Fruit fly (Drosophila melanogaster) whole organism, wandering third instar larva: ENCODE data around the gene Drsl3.
A peak's percentile ranks its signal among the peaks of the same experiment; 100 is the strongest.

ENCODE experiments used
- CrebA ChIP-seq: fragments of 200-800 bp; sonication (Bioruptor generic); optimal IDR thresholded peaks from 2 replicates; lab custom pipeline; 2016; ENCODE audit warnings: missing biosample characterization, mild to moderate bottlenecking, missing genetic modification characterization, borderline replicate concordance
- Dfd ChIP-seq: fragments of >200 bp; optimal IDR thresholded peaks from 2 replicates; lab custom pipeline; 2017; ENCODE audit warnings: missing biosample characterization, missing genetic modification characterization
- Hr78 ChIP-seq: fragments of >200 bp; optimal IDR thresholded peaks from 2 replicates; lab custom pipeline; 2017; ENCODE audit warnings: missing biosample characterization, missing genetic modification characterization
- Hr83 ChIP-seq: fragments of 200-300 bp; sonication (Bioruptor generic); optimal IDR thresholded peaks from 2 replicates; lab custom pipeline; 2016; ENCODE audit warnings: missing biosample characterization, mild to moderate bottlenecking, missing genetic modification characterization, moderate library complexity; ENCODE audit not compliant: poor library complexity, severe bottlenecking
- Jra ChIP-seq: sonication (Bioruptor generic); optimal IDR thresholded peaks from 2 replicates; lab custom pipeline; 2016; ENCODE audit warnings: missing biosample characterization, missing genetic modification characterization
- Mio ChIP-seq: sonication (Bioruptor generic); optimal IDR thresholded peaks from 2 replicates; lab custom pipeline; 2016; ENCODE audit warnings: missing biosample characterization, missing genetic modification characterization
- Vsx2 ChIP-seq: fragments of 200-300, 225-300 bp; sonication (Bioruptor generic); optimal IDR thresholded peaks from 2 replicates; lab custom pipeline; 2018; ENCODE audit warnings: missing biosample characterization, missing genetic modification characterization; ENCODE audit not compliant: partially characterized antibody
- dmrt93B ChIP-seq: fragments of 200-800 bp; sonication (Bioruptor generic); optimal IDR thresholded peaks from 2 replicates; lab custom pipeline; 2018; ENCODE audit warnings: missing biosample characterization, mild to moderate bottlenecking, missing genetic modification characterization
- ey ChIP-seq: fragments of 200-800 bp; sonication (Bioruptor generic); optimal IDR thresholded peaks from 2 replicates; lab custom pipeline; 2016; ENCODE audit warnings: missing biosample characterization, missing genetic modification characterization
- h ChIP-seq: fragments of 200-800 bp; sonication (Bioruptor generic); optimal IDR thresholded peaks from 3 replicates; lab custom pipeline; 2016; ENCODE audit warnings: missing biosample characterization, mild to moderate bottlenecking, missing genetic modification characterization
- sv ChIP-seq: fragments of 200-800 bp; sonication (Bioruptor generic); optimal IDR thresholded peaks from 3 replicates; lab custom pipeline; 2016; ENCODE audit warnings: missing biosample characterization, missing genetic modification characterization
- usp ChIP-seq: fragments of >200 bp; optimal IDR thresholded peaks from 2 replicates; lab custom pipeline; 2017; ENCODE audit warnings: missing biosample characterization, missing genetic modification characterization

DNA sequence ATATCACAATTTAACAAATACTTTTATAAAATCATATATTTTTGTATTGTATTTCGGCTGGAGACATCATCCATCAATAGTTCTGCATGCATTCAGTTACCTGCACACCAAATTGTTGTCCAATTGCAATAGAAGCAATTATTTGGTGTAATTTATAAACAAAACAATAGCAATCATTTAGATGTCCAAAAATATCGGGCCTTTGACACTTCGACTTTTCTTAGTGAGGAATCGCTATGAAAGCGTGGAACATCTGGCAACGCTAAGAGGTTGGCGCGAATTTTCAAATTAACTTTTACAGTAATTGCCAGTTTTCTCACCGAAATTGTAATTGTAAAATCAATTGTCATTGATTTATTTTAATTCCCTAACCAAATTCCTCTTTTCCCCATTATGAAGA is 20.0 kb downstream of the Drsl3 start, which contains the start of gene CG14969:
- TF ChIP-seq usp (GFP tag; lab: Kevin White, UChicago) (no peak), Vsx2 (peak; percentile 99), h (no peak), CrebA (GFP tag; lab: Kevin White, UChicago) (no peak), Mio (no peak), Hr78 (no peak), dmrt93B (GFP tag; lab: Kevin White, UChicago) (no peak), sv (GFP tag; lab: Kevin White, UChicago) (no peak), Dfd (GFP tag; lab: Kevin White, UChicago) (no peak), Hr83 (GFP tag; lab: Kevin White, UChicago) (peak; percentile 3), ey (GFP tag; lab: Kevin White, UChicago) (no peak), Jra (GFP tag; lab: Kevin White, UChicago) (no peak)
